Worm (Caenorhabditis elegans): Measurements from ENCODE around the gene F38H4.4.

DNA sequence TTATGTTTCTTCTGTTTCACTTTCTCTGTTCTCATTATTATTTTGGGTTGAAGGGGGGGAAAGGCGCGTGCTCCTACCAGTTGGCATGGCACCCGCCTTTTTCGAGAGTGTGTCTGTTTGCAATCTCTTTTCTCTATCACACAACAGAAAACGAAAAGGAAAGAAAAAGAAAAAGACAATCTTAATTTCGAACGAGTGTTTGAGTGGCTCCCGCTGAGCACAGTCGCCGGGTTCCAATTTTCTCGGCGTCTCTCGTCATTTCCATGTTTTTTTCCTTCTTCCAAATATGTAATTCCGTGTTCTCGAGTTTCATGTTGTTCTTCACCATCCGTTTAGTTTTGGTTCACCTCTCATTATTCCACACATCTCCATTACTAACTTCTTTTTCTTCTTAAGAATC, 5.9 kb upstream of the F38H4.4 start, which contains the start of gene F38H4.3:
- TF ChIP-seq arid-1 (GFP tag; conservative IDR thresholded peaks at IDR 0.05): no peak
- no peak for TF ChIP-seq mxl-2 (GFP tag; conservative IDR thresholded peaks at IDR 0.05)
- TF ChIP-seq ztf-11 (tag; optimal IDR thresholded peaks at IDR 0.05): no peak
- TF ChIP-seq snpc-4 (tag; optimal IDR thresholded peaks at IDR 0.05): no peak
- no peak for TF ChIP-seq nhr-76 (tag; optimal IDR thresholded peaks at IDR 0.05)
- TF ChIP-seq ceh-44 (GFP tag; IDR thresholded peaks at IDR 0.05): no peak
- TF ChIP-seq daf-8 (GFP tag; IDR thresholded peaks at IDR 0.05): no peak
- no peak for TF ChIP-seq nhr-10 (tag; optimal IDR thresholded peaks at IDR 0.05)
- TF ChIP-seq fos-1 (tag; optimal IDR thresholded peaks at IDR 0.05): no peak
- TF ChIP-seq mxl-3 (GFP tag; optimal IDR thresholded peaks at IDR 0.05): no peak

Measured in whole organism, L4 larva.